Fruit fly (Drosophila melanogaster) whole organism, embryonic: Measurements from ENCODE around the gene Ino80.

Source experiments
- BtbVII ChIP-seq: fragments of 200-800 bp; sonication (Bioruptor generic); optimal IDR thresholded peaks from 3 replicates; lab custom pipeline; 2017; ENCODE audit warnings: missing biosample characterization, mild to moderate bottlenecking, missing genetic modification characterization
- CG10462 ChIP-seq: fragments of 200-800 bp; sonication (Bioruptor generic); optimal IDR thresholded peaks from 2 replicates; lab custom pipeline; 2016; ENCODE audit warnings: missing biosample characterization, missing genetic modification characterization
- CG14710 ChIP-seq: fragments of 200-800 bp; sonication (Bioruptor generic); optimal IDR thresholded peaks from 3 replicates; lab custom pipeline; 2019; ENCODE audit warnings: missing biosample characterization, mild to moderate bottlenecking, missing genetic modification characterization, moderate library complexity
- CG15514 ChIP-seq: fragments of 200-800 bp; sonication (Bioruptor generic); optimal IDR thresholded peaks from 3 replicates; lab custom pipeline; 2017; ENCODE audit warnings: missing biosample characterization, missing genetic modification characterization, mild to moderate bottlenecking, moderate library complexity, missing genetic modification reagents
- CG15696 ChIP-seq: fragments of 200-800 bp; sonication (Bioruptor generic); optimal IDR thresholded peaks from 2 replicates; lab custom pipeline; 2019; ENCODE audit warnings: missing biosample characterization, mild to moderate bottlenecking, missing genetic modification characterization, moderate library complexity
- CG16815 ChIP-seq: fragments of 200-800 bp; sonication (Bioruptor generic); optimal IDR thresholded peaks from 3 replicates; lab custom pipeline; 2017; ENCODE audit warnings: missing biosample characterization, mild to moderate bottlenecking, missing genetic modification characterization
- CG17361 ChIP-seq: fragments of 200-800 bp; sonication (Bioruptor generic); IDR thresholded peaks from 3 replicates; pipeline ENCODE4 v1.3.6; 2022; ENCODE audit warnings: missing biosample characterization, missing genetic modification characterization
- CG2875 ChIP-seq: fragments of 200-800 bp; sonication (Bioruptor generic); optimal IDR thresholded peaks from 2 replicates; lab custom pipeline; 2017; ENCODE audit warnings: missing biosample characterization, mild to moderate bottlenecking, missing genetic modification characterization, missing genetic modification reagents
- CG31441 ChIP-seq: fragments of 200-800 bp; sonication (Bioruptor generic); IDR thresholded peaks from 2 replicates; pipeline ENCODE4 v1.3.6; 2022; ENCODE audit warnings: missing biosample characterization, missing genetic modification characterization
- CG4404 ChIP-seq: fragments of 200-800 bp; sonication (Bioruptor generic); IDR thresholded peaks from 2 replicates; pipeline ENCODE4 v1.3.6; 2022; ENCODE audit warnings: missing biosample characterization, missing genetic modification characterization
- CG8924 ChIP-seq: fragments of 200-800 bp; optimal IDR thresholded peaks from 3 replicates; lab custom pipeline; 2019; ENCODE audit warnings: missing biosample characterization, mild to moderate bottlenecking, missing genetic modification characterization, moderate library complexity
- CG9727 ChIP-seq: fragments of 200-800 bp; sonication (Bioruptor generic); optimal IDR thresholded peaks from 3 replicates; lab custom pipeline; 2017; ENCODE audit warnings: missing biosample characterization, mild to moderate bottlenecking, missing genetic modification characterization
- CG9876 ChIP-seq: fragments of 200-800 bp; sonication (Bioruptor generic); optimal IDR thresholded peaks from 2 replicates; lab custom pipeline; 2016; ENCODE audit warnings: missing biosample characterization, missing genetic modification characterization
- CG9932 ChIP-seq: fragments of 200-800 bp; sonication (Bioruptor generic); IDR thresholded peaks from 2 replicates; pipeline ENCODE4 v1.3.6; 2022; ENCODE audit warnings: missing biosample characterization, missing genetic modification characterization
- Dad ChIP-seq: fragments of 200-800 bp; sonication (Bioruptor generic); optimal IDR thresholded peaks from 3 replicates; lab custom pipeline; 2016; ENCODE audit warnings: missing biosample characterization, missing genetic modification characterization
- Dip3 ChIP-seq: fragments of 200-800 bp; sonication (Bioruptor generic); optimal IDR thresholded peaks from 3 replicates; lab custom pipeline; 2016; ENCODE audit warnings: missing biosample characterization, missing genetic modification characterization
- Doc2 ChIP-seq: fragments of 200-800 bp; sonication (Bioruptor generic); IDR thresholded peaks from 2 replicates; pipeline ENCODE4 v1.3.6; 2022; ENCODE audit warnings: missing biosample characterization, missing genetic modification characterization
- Fer3 ChIP-seq: fragments of 200-800 bp; sonication (Bioruptor generic); optimal IDR thresholded peaks from 2 replicates; lab custom pipeline; 2018; ENCODE audit warnings: missing biosample characterization, mild to moderate bottlenecking, missing genetic modification characterization, moderate library complexity
- Hr3 ChIP-seq: fragments of 200-800 bp; sonication (Bioruptor generic); optimal IDR thresholded peaks from 3 replicates; lab custom pipeline; 2016; ENCODE audit warnings: missing biosample characterization, missing genetic modification characterization
- Hsf ChIP-seq: fragments of 200-800 bp; sonication (Bioruptor generic); optimal IDR thresholded peaks from 3 replicates; lab custom pipeline; 2016; ENCODE audit warnings: missing biosample characterization, missing genetic modification characterization
- Lim3 ChIP-seq: fragments of 200-800 bp; sonication (Bioruptor generic); IDR thresholded peaks from 2 replicates; pipeline ENCODE4 v1.3.6; 2022; ENCODE audit warnings: missing biosample characterization, missing genetic modification characterization
- Max ChIP-seq: fragments of 200-800 bp; sonication (Bioruptor generic); optimal IDR thresholded peaks from 2 replicates; lab custom pipeline; 2016; ENCODE audit warnings: missing biosample characterization, mild to moderate bottlenecking, missing genetic modification characterization
- NC2α ChIP-seq: fragments of 200-800 bp; sonication (Bioruptor generic); optimal IDR thresholded peaks from 2 replicates; lab custom pipeline; 2016; ENCODE audit warnings: missing biosample characterization, missing genetic modification characterization
- NK7.1 ChIP-seq: fragments of 200-800 bp; sonication (Bioruptor generic); optimal IDR thresholded peaks from 3 replicates; lab custom pipeline; 2016; ENCODE audit warnings: missing biosample characterization, missing genetic modification characterization
- Neu2 ChIP-seq: fragments of 200-800 bp; sonication (Bioruptor generic); optimal IDR thresholded peaks from 3 replicates; lab custom pipeline; 2016; ENCODE audit warnings: missing biosample characterization, missing genetic modification characterization, borderline replicate concordance
- Ssrp ChIP-seq: fragments of 200-800 bp; sonication (Bioruptor generic); optimal IDR thresholded peaks from 2 replicates; lab custom pipeline; 2018; ENCODE audit warnings: missing biosample characterization, mild to moderate bottlenecking, missing genetic modification characterization, moderate library complexity
- TFAM ChIP-seq: fragments of 200-800 bp; sonication (Bioruptor generic); optimal IDR thresholded peaks from 2 replicates; lab custom pipeline; 2017; ENCODE audit warnings: missing biosample characterization, missing genetic modification characterization, inconsistent platforms
- Usf ChIP-seq: fragments of 200-800 bp; sonication (Bioruptor generic); optimal IDR thresholded peaks from 2 replicates; lab custom pipeline; 2017; ENCODE audit warnings: missing genotype, missing biosample characterization, missing genetic modification characterization
- Xrp1 ChIP-seq: fragments of 200-800 bp; sonication (Bioruptor generic); IDR thresholded peaks from 2 replicates; pipeline ENCODE4 v1.3.6; 2022; ENCODE audit warnings: missing biosample characterization, missing genetic modification characterization
- bowl ChIP-seq: fragments of 200-800 bp; sonication (Bioruptor generic); IDR thresholded peaks from 2 replicates; pipeline ENCODE4 v1.3.6; 2022; ENCODE audit warnings: missing biosample characterization, missing genetic modification characterization
- br ChIP-seq: fragments of >200 bp; optimal IDR thresholded peaks from 2 replicates; lab custom pipeline; 2017
- cato ChIP-seq: fragments of 200-800 bp; sonication (Bioruptor generic); optimal IDR thresholded peaks from 2 replicates; lab custom pipeline; 2016; ENCODE audit warnings: missing biosample characterization, missing genetic modification characterization, borderline replicate concordance
- ci ChIP-seq: fragments of 200-800 bp; sonication (Bioruptor generic); IDR thresholded peaks from 3 replicates; pipeline ENCODE4 v1.3.6; 2022; ENCODE audit warnings: missing biosample characterization, missing genetic modification characterization
- disco-r ChIP-seq: fragments of 200-800 bp; sonication (Bioruptor generic); optimal IDR thresholded peaks from 2 replicates; lab custom pipeline; 2016; ENCODE audit warnings: missing biosample characterization, missing genetic modification characterization
- dmrt11E ChIP-seq: fragments of 200-800 bp; sonication (Bioruptor generic); optimal IDR thresholded peaks from 3 replicates; lab custom pipeline; 2018; ENCODE audit warnings: missing biosample characterization, mild to moderate bottlenecking, missing genetic modification characterization, moderate library complexity
- eve ChIP-seq, 2 experiments: fragments of >200 bp; optimal IDR thresholded peaks; 2 replicates each; lab custom pipeline; 2017; ENCODE audit warnings: missing biosample characterization in 2 of 2, missing genetic modification characterization in 2 of 2
- exex ChIP-seq: fragments of 200-800 bp; sonication (Bioruptor generic); optimal IDR thresholded peaks from 4 replicates; lab custom pipeline; 2018; ENCODE audit warnings: missing biosample characterization, mild to moderate bottlenecking, missing genetic modification characterization, moderate library complexity
- fu2 ChIP-seq: fragments of 200-800 bp; sonication (Bioruptor generic); optimal IDR thresholded peaks from 2 replicates; lab custom pipeline; 2016; ENCODE audit warnings: missing biosample characterization, missing genetic modification characterization
- gcm ChIP-seq: fragments of 200-800 bp; sonication (Bioruptor generic); optimal IDR thresholded peaks from 2 replicates; lab custom pipeline; 2019; ENCODE audit warnings: missing biosample characterization, mild to moderate bottlenecking, missing genetic modification characterization, moderate library complexity
- gt ChIP-seq: fragments of 200-800 bp; sonication (Bioruptor generic); IDR thresholded peaks from 2 replicates; pipeline ENCODE4 v1.3.6; 2022; ENCODE audit warnings: missing biosample characterization, missing genetic modification characterization
- otp ChIP-seq: fragments of 200-800 bp; sonication (Bioruptor generic); IDR thresholded peaks from 3 replicates; pipeline ENCODE4, ENCODE4 v1.3.6; 2022; ENCODE audit warnings: missing biosample characterization, missing genetic modification characterization
- run ChIP-seq: fragments of 200-800 bp; sonication (Bioruptor generic); optimal IDR thresholded peaks from 3 replicates; lab custom pipeline; 2018; ENCODE audit warnings: missing biosample characterization, mild to moderate bottlenecking, missing genetic modification characterization
- sd ChIP-seq: fragments of 200-800 bp; sonication (Bioruptor generic); optimal IDR thresholded peaks from 3 replicates; lab custom pipeline; 2018; ENCODE audit warnings: missing biosample characterization, mild to moderate bottlenecking, missing genetic modification characterization, moderate library complexity
- sens ChIP-seq: fragments of 200-800 bp; sonication (Bioruptor generic); peaks from one replicate; lab custom pipeline; 2016; ENCODE audit warnings: missing biosample characterization, missing genetic modification characterization
- tna ChIP-seq: fragments of 200-800 bp; sonication (Bioruptor generic); IDR thresholded peaks from 2 replicates; pipeline ENCODE4 v1.3.6; 2022; ENCODE audit warnings: missing biosample characterization, missing genetic modification characterization; ENCODE audit not compliant: partially characterized antibody
- ttk ChIP-seq: fragments of 200-800 bp; sonication (Bioruptor generic); IDR thresholded peaks from 2 replicates; pipeline ENCODE4 v2.1.2; 2022; ENCODE audit warnings: missing biosample characterization, missing genetic modification characterization
- twi ChIP-seq: fragments of 200-800 bp; optimal IDR thresholded peaks from 2 replicates; lab custom pipeline; 2019; ENCODE audit warnings: missing biosample characterization, mild to moderate bottlenecking, missing genetic modification characterization, moderate library complexity
- vfl ChIP-seq: fragments of 200-800 bp; sonication (Bioruptor generic); optimal IDR thresholded peaks from 2 replicates; lab custom pipeline; 2016; ENCODE audit warnings: missing biosample characterization, missing genetic modification characterization
- zen ChIP-seq: fragments of 200-800 bp; sonication (Bioruptor generic); optimal IDR thresholded peaks from 3 replicates; lab custom pipeline; 2018; ENCODE audit warnings: missing biosample characterization, mild to moderate bottlenecking, missing genetic modification characterization, moderate library complexity
- zf30C ChIP-seq: fragments of 200-800 bp; sonication (Bioruptor generic); optimal IDR thresholded peaks from 3 replicates; lab custom pipeline; 2018; ENCODE audit warnings: missing biosample characterization, mild to moderate bottlenecking, missing genetic modification characterization
- zfh2 ChIP-seq: fragments of 200-800 bp; sonication (Bioruptor generic); optimal IDR thresholded peaks from 2 replicates; lab custom pipeline; 2016; ENCODE audit warnings: missing biosample characterization, missing genetic modification characterization

Gene Ino80

dm6 chr3R:19343534-19344325 lies 59.2 kb downstream of the Ino80 start (continued):
- TF ChIP-seq CG9876 (GFP tag; lab: Kevin White, UChicago) (no peak), CG9932 (GFP tag; lab: Robert Waterston, UW) (no peak), Hr3 (GFP tag; lab: Kevin White, UChicago) (no peak), CG8924 (tag; lab: Kevin White, UChicago) (peak; percentile 55), BtbVII (GFP tag; lab: Kevin White, UChicago) (no peak), CG14710 (tag; lab: Kevin White, UChicago) (peak; percentile 36), CG4404 (GFP tag; lab: Robert Waterston, UW) (peak; percentile 93), TFAM (GFP tag; lab: Kevin White, UChicago) (no peak), CG31441 (GFP tag; lab: Robert Waterston, UW) (0 out of 2 replicates have a peak, but pooled peaks have one; percentile 14), Ssrp (tag; lab: Kevin White, UChicago) (no peak), run (tag; lab: Kevin White, UChicago) (no peak), disco-r (no peak), dmrt11E (tag; lab: Kevin White, UChicago) (peak; percentile 69), twi (tag; lab: Kevin White, UChicago) (peak; percentile 92), NC2α (GFP tag; lab: Kevin White, UChicago) (no peak), gt (no peak), Doc2 (GFP tag; lab: Robert Waterston, UW) (no peak), Dad (GFP tag; lab: Kevin White, UChicago) (no peak), fu2 (GFP tag; lab: Kevin White, UChicago) (no peak), CG15514 (GFP tag; lab: Kevin White, UChicago) (no peak), zen (tag; lab: Kevin White, UChicago) (peak; percentile 85), CG16815 (GFP tag; lab: Kevin White, UChicago) (no peak), Hsf (GFP tag; lab: Kevin White, UChicago) (no peak), CG17361 (GFP tag; lab: Robert Waterston, UW) (peak; percentile 50; the same call in 2 of the 3 replicates), Dip3 (GFP tag; lab: Kevin White, UChicago) (no peak), Max (GFP tag; lab: Kevin White, UChicago) (no peak), ttk (no peak), tna (GFP tag; lab: Robert Waterston, UW) (no peak), Fer3 (no peak), zfh2 (no peak), ci (GFP tag; lab: Robert Waterston, UW) (no peak), sd (tag; lab: Kevin White, UChicago) (no peak), Neu2 (GFP tag; lab: Kevin White, UChicago) (no peak), sens (GFP tag; lab: Kevin White, UChicago) (peak; percentile 6), eve (GFP tag; optimal IDR thresholded peaks at IDR 0.05; lab: Kevin White, UChicago) (no peak), bowl (no peak), CG10462 (GFP tag; lab: Kevin White, UChicago) (no peak), CG2875 (GFP tag; lab: Kevin White, UChicago) (no peak), otp (no peak), gcm (no peak), CG9727 (GFP tag; lab: Kevin White, UChicago) (peak; percentile 48), zf30C (GFP tag; lab: Kevin White, UChicago) (peak; percentile 75), cato (GFP tag; lab: Kevin White, UChicago) (no peak), Xrp1 (GFP tag; lab: Robert Waterston, UW) (peak; percentile 39; the same call in 1 of the 2 replicates), exex (tag; lab: Kevin White, UChicago) (no peak), br (lab: Kevin White, UChicago) (no peak), Usf (GFP tag; lab: Kevin White, UChicago) (no peak), Lim3 (GFP tag; lab: Robert Waterston, UW) (no peak), CG15696 (tag; lab: Kevin White, UChicago) (peak; percentile 85), vfl (GFP tag; lab: Kevin White, UChicago) (no peak), NK7.1 (GFP tag; lab: Kevin White, UChicago) (no peak)
